Worm (Caenorhabditis elegans) whole organism, young adult: ENCODE measurements around the gene C47A4.3.

ENCODE experiments used
- T26A5.8 ChIP-seq: sonication (generic microtip); optimal IDR thresholded peaks from 2 replicates; lab custom pipeline; 2016; ENCODE audit warnings: missing genetic modification characterization, missing compliant biosample characterization
- unc-130 ChIP-seq: sonication (generic microtip); optimal IDR thresholded peaks from 2 replicates; lab custom pipeline; 2016; ENCODE audit warnings: missing genetic modification reagents, missing genetic modification characterization, missing compliant biosample characterization

ce11 chrIV:13764708-13765107 is 22.6 kb upstream of the C47A4.3 start:
- TF ChIP-seq unc-130 (GFP tag; lab: Kevin White, UChicago) (no peak), T26A5.8 (tag; lab: Kevin White, UChicago) (no peak)
